Fruit fly (Drosophila melanogaster) S2 (cell line): ENCODE data around the gene CG33725.

Experiments used
- CG8478 ChIP-seq: fragments of >200 bp; optimal IDR thresholded peaks from 2 replicates; lab custom pipeline; 2018
- CTCF ChIP-seq, 2 experiments: fragments of >200 bp; optimal IDR thresholded peaks; 2 replicates each; lab custom pipeline; 2018

The CG33725 gene

DNA sequence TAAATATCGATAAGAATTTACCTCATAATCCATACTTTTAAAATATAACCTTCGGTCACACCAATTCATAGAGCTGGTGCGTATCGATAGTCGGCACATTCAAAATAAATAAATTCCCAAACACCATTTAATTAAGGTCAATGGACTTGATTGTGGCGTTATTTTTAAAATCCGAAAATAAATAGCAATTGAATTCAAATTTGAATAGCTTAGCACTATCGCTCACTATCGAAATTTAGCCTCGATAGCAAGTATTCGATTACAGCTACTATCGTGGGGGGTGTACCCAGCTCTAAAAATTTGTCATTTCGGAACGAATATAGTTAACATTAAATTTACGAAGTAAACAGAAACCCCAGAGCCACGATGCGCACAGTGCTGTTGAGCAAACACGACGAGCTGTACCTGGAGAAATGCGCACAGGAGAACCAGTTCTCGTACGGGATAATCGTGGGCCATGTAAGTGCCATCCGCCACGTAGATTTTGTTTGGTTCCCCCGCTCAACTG is 10.9 kb upstream of the CG33725 start, which contains the start of gene CG10616:
CG10616 (plus strand) TSS at position 258 of the 508 bp plus-strand sequence.
- TF ChIP-seq CTCF (optimal IDR thresholded peaks at IDR 0.05; lab: Kevin White, UChicago) (peak in 1 of 2 experiments; percentile 9), CG8478 (lab: Kevin White, UChicago) (no peak)

DNA sequence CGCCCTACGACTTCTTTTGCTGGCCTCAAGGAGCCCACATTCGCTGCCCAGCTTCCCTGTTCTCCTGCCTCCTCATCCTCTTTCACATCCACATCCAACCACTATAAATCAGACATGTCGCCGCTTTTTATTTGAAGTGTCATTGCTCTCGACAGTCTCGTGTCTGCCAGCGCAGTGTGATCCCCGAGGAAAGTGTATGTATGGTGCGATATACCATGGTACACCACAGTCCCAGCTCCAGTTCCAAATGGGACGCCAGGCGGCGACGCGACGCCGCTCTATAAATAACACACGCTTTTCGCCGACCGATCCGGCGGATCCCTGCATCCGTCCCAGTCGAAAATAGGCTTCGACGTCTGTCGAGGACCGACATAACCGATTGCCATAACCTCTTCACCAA is 4.2 kb upstream of the CG33725 start:
- peak in 1 of 2 experiments; percentile 4 for TF ChIP-seq CTCF (optimal IDR thresholded peaks at IDR 0.05; lab: Kevin White, UChicago)
- no peak for TF ChIP-seq CG8478 (lab: Kevin White, UChicago)

dm6 chr3L:12482917-12483316 is 508 bp downstream of the CG33725 start:
- no peak for TF ChIP-seq CTCF (optimal IDR thresholded peaks at IDR 0.05; lab: Kevin White, UChicago)
- TF ChIP-seq CG8478 (lab: Kevin White, UChicago) = no peak

dm6 chr3L:12484464-12484863 is 2.1 kb downstream of the CG33725 start:
- no peak for TF ChIP-seq CG8478 (lab: Kevin White, UChicago)

dm6 chr3L:12484948-12485347 is 2.5 kb downstream of the CG33725 start, which contains the start of gene CG10663:
Gene CG10663 (minus strand): TSS chr3L:12485035.
- TF ChIP-seq CG8478 (lab: Kevin White, UChicago) (no peak), CTCF (optimal IDR thresholded peaks at IDR 0.05; lab: Kevin White, UChicago) (no peak)

DNA sequence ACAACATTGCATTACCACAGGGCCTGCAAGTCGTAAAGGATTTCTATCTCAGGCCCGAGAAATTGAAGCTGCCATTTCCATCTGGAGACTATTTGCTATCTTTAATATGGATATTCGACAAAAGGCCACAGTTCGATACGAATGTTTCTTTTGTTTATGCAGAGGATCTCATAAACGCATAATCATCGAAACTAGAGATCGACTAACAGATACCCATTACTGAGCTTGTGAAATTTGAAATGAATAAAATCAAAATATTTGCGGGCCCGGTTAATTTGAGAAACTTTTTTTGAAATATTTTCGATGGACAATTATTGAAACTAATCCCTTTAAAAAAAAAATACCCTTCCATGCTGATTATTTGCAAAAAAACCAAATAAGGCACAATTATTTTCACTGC is 3.8 kb downstream of the CG33725 start:
- TF ChIP-seq CTCF (optimal IDR thresholded peaks at IDR 0.05; lab: Kevin White, UChicago) = no peak
- TF ChIP-seq CG8478 (lab: Kevin White, UChicago) = no peak

DNA sequence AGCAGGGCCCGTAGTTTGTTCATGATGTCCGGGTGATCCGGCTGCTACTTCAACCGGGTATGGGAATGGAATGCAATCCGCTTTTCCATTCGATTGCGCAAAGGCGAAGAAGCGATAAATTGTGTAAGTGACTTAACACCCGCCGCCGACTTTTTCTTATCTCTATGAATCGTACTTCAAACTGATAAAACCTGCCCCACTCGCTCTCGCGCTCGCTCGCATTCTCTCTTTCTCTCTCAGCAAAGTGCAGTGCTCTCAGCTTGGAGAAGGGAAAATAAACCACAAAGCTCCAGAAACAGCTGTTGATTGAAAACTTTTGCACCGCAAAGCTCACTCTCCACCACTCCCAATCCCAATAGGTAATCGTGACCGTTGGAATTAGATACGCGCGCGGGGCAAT is 7.5 kb downstream of the CG33725 start:
- no peak for TF ChIP-seq CTCF (optimal IDR thresholded peaks at IDR 0.05; lab: Kevin White, UChicago)

dm6 chr3L:12490418-12491035 is 8.1 kb downstream of the CG33725 start, which contains the start of gene CG10660:
Gene CG10660 (minus strand): TSS chr3L:12490676.
- TF ChIP-seq CTCF (optimal IDR thresholded peaks at IDR 0.05; lab: Kevin White, UChicago) (no peak), CG8478 (lab: Kevin White, UChicago) (no peak)

dm6 chr3L:12494273-12494672 is 11.9 kb downstream of the CG33725 start:
- TF ChIP-seq CG8478 (lab: Kevin White, UChicago) = no peak
- TF ChIP-seq CTCF (optimal IDR thresholded peaks at IDR 0.05; lab: Kevin White, UChicago) = no peak

DNA sequence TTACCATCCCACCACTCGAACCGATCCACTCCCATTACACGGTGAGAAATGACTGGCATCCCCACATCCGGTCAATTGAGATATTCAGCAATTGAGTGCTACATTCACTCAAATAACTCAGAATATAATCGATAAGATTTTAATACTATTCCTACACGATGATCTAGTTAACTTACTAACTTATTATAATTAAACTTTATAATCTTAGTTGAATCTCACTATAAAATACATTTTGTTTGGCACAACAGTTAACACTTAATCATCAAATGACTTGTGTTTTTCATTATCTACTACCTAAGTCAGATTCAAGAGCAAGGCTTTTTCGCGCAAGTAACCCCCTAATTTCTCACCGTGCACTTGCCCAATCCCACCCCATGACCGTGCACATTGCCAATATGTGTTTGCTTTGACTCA is 12.9 kb downstream of the CG33725 start:
- TF ChIP-seq CG8478 (lab: Kevin White, UChicago) (no peak), CTCF (optimal IDR thresholded peaks at IDR 0.05; lab: Kevin White, UChicago) (no peak)

- TF ChIP-seq CG8478 (lab: Kevin White, UChicago) (no peak), CTCF (optimal IDR thresholded peaks at IDR 0.05; lab: Kevin White, UChicago) (no peak)
These were observed 14.3 kb downstream of the CG33725 start, which contains the start of gene CG10657 for dm6 chr3L:12496428-12497344. Gene CG10657 (minus strand): TSS chr3L:12497216.

DNA sequence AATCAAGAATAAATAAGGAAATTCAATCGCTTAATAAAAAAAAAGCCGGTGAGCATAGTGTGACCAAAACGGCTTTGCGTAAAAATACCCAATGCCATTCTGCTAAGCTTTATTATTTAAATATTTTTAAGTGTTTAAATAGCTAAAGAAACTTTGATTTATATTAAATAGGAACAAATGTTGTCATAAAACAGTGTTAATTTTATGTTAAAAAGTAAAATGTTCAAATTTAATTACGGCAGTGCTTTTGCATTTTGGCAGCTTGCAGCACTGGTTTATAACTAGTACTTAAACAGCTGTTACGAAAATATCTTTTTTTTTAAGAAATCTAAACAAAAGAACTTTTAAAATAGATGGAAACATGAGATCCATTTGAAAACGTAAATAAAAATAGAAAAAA is 18.8 kb downstream of the CG33725 start, which contains the start of the genes CG10638 and CG10681:
CG10638 (minus strand) TSS at position 63 of the 400 bp plus-strand sequence.
CG10681 (plus strand) TSS at position 265 of the 400 bp plus-strand sequence.
- TF ChIP-seq CG8478 (lab: Kevin White, UChicago) (no peak), CTCF (optimal IDR thresholded peaks at IDR 0.05; lab: Kevin White, UChicago) (no peak)

DNA sequence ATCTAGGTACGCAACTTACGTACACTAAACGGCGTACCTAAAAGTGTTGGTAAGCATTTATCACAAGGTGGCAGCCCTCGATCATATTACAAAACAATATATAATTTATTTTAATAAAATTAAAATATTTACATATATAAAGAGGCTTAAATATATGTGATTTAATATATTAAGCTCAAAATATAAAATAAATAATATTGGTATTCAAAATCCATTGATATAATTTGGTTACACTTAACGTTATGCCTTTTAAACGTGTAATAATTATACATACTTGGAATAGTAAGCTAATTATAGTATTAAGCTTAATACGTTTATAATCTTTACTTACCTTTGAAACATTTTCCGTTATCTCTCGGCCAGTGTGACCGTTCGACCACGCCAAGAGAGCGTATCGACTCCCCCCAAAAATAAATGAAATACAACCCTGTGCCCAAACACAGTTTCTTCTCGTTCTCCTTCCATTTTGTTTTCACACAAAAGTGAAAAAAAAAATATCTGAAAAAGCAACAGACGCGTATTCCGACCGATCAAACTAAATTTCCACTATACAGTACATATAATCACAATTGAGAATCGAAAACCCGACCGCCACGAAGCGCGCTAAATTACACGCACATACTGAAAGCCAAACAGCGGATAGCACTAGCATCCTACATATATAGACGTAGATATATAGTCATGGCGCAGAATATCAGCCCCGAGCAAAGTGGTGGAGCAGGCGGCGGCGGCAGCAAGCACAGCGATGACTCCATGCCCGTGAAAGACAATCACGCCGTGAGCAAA is 21.6 kb downstream of the CG33725 start, which contains the start of the genes CG10646 and vih:
CG10646 (minus strand) TSS at position 30 of the 786 bp plus-strand sequence.
vih (plus strand) TSS at position 428 of the 786 bp plus-strand sequence.
- TF ChIP-seq CG8478 (lab: Kevin White, UChicago) = no peak
- TF ChIP-seq CTCF (optimal IDR thresholded peaks at IDR 0.05; lab: Kevin White, UChicago) = no peak

DNA sequence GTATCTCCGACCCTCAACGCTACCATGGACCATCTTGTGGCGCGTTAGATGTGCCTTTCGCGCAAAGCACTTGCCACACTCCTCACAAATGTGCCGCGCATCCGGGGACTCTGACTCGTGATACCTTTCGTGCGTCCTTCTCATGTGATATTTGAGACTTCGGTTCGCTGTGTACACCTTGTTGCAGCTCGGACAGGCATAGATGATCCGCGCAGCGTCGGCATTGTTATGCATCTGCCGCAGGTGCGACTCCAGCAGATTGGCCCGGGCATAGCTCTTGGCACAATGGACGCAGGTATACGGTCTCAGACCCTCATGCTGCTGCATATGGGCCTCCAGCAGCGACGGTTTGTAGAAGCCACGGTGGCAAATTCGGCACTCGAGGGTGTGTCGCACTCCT is 23.6 kb downstream of the CG33725 start:
- TF ChIP-seq CG8478 (lab: Kevin White, UChicago) = no peak
- TF ChIP-seq CTCF (optimal IDR thresholded peaks at IDR 0.05; lab: Kevin White, UChicago) = no peak
